Worm (Caenorhabditis elegans): Measurements from ENCODE around the gene trr-1.

ce11 chrII:11705787-11706186 is 30.1 kb upstream of the trr-1 start, which contains the start of gene VF13D12L.3:
- TF ChIP-seq mdl-1 (tag; optimal IDR thresholded peaks at IDR 0.05) (peak in 1 of 2 experiments; percentile 40), zip-11 (GFP tag; IDR thresholded peaks at IDR 0.05) (no peak), daf-12 (tag; optimal IDR thresholded peaks at IDR 0.05) (no peak), nhr-11 (tag; optimal IDR thresholded peaks at IDR 0.05) (no peak), nhr-237 (tag; optimal IDR thresholded peaks at IDR 0.05) (no peak), R02D3.7 (tag; optimal IDR thresholded peaks at IDR 0.05) (no peak), zfp-2 (tag; optimal IDR thresholded peaks at IDR 0.05) (no peak), mes-2 (tag; optimal IDR thresholded peaks at IDR 0.05; ENCODE audit: poor library complexity, severe bottlenecking) (no peak), T20F7.1 (GFP tag; optimal IDR thresholded peaks at IDR 0.05) (no peak), aly-2 (tag; optimal IDR thresholded peaks at IDR 0.05) (no peak), nhr-25 (tag; optimal IDR thresholded peaks at IDR 0.05; ENCODE audit: borderline replicate concordance, insufficient read depth) (no peak)

Measured in whole organism, L4 larva.